Fruit fly (Drosophila melanogaster) whole organism, adult: ENCODE measurements around the gene CG5877.

Experiments
- CG12768 ChIP-seq: fragments of 200-800 bp; sonication (Bioruptor generic); optimal IDR thresholded peaks from 2 replicates; lab custom pipeline; 2017; ENCODE audit warnings: missing biosample characterization, missing genetic modification characterization, mild to moderate bottlenecking, moderate library complexity, missing genetic modification reagents
- Mnt ChIP-seq: fragments of 200-800 bp; sonication (Bioruptor generic); optimal IDR thresholded peaks from 2 replicates; lab custom pipeline; 2016; ENCODE audit warnings: missing biosample characterization, mild to moderate bottlenecking, missing genetic modification characterization
- ovo ChIP-seq: fragments of 200-800 bp; sonication (Bioruptor generic); optimal IDR thresholded peaks from 2 replicates; lab custom pipeline; 2016; ENCODE audit warnings: missing biosample characterization, missing genetic modification characterization
- pad ChIP-seq: fragments of 200-800 bp; sonication (Bioruptor generic); optimal IDR thresholded peaks from 3 replicates; lab custom pipeline; 2017; ENCODE audit warnings: missing biosample characterization, missing genetic modification characterization, mild to moderate bottlenecking, moderate library complexity, missing genetic modification reagents

CG5877 gene

DNA sequence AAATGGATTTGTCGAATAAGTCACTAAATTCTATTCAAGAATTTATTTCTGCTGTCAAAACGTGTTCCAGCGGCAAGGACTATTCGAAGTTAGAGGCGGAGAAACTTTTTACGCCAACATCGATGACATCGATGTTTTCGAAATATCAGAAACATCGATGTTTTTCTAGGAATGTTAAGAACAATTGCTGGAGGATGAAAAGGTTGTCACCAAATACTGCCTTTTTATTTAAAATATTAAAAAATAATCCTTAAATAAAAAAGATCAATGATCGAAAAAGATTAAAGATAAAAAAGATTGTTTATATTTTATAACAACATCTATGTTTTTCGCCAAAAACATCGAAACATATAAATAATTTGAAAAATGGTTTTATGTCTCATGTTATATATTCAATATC lies 49.2 kb downstream of the CG5877 start, which contains the start of gene CG9123:
Gene CG9123, minus strand, starts transcription at position 101 of the 400 bp plus-strand sequence.
- TF ChIP-seq pad (GFP tag; lab: Kevin White, UChicago), result no peak
- no peak for TF ChIP-seq CG12768 (GFP tag; lab: Kevin White, UChicago)
- TF ChIP-seq ovo (GFP tag; lab: Kevin White, UChicago), result no peak

dm6 chrX:15344473-15345331 lies 51.9 kb downstream of the CG5877 start, which contains the start of the genes CG12608 and Prp5:
Gene CG12608 (minus strand): TSS chrX:15344625.
Gene Prp5 (plus strand): TSS chrX:15345169.
- no peak for TF ChIP-seq CG12768 (GFP tag; lab: Kevin White, UChicago)
- TF ChIP-seq Mnt (GFP tag; lab: Kevin White, UChicago), result no peak
- no peak for TF ChIP-seq pad (GFP tag; lab: Kevin White, UChicago)
